Worm (Caenorhabditis elegans): Measurements from ENCODE around the gene F46G11.6.

DNA sequence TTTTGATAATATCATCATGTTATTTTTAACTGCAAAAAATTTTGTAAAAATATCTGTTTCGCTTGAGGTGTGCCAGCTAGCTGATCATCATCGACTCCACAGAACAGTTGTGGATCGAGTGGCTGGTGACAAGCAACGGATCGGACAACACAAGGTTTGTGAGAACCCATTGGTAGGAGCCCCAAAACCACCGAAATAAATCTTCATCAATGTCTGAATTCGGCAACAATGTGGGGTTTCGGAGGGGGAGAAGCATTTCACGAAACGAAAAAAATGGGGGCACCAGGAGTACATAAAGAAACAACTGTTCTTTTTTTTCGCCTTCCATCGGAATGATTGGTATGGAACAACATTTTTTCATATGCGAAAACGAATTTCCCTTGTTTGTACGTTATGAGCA lies 29.1 kb downstream of the F46G11.6 start:
- TF ChIP-seq ZK185.1 (tag; optimal IDR thresholded peaks at IDR 0.05; ENCODE audit: poor library complexity, severe bottlenecking): no peak
- no peak for TF ChIP-seq lin-35 (GFP tag; optimal IDR thresholded peaks at IDR 0.05)
- TF ChIP-seq nhr-90 (tag; optimal IDR thresholded peaks at IDR 0.05): no peak
- no peak for TF ChIP-seq him-1 (tag; optimal IDR thresholded peaks at IDR 0.05)
- no peak for TF ChIP-seq nhr-27 (tag; optimal IDR thresholded peaks at IDR 0.05)
- TF ChIP-seq hmg-1.2 (GFP tag; IDR thresholded peaks at IDR 0.05): no peak
- no peak for TF ChIP-seq madf-10 (tag; optimal IDR thresholded peaks at IDR 0.05)
- TF ChIP-seq C17E4.6 (GFP tag; IDR thresholded peaks at IDR 0.05): no peak
- TF ChIP-seq ztf-3 (GFP tag; optimal IDR thresholded peaks at IDR 0.05): no peak
- TF ChIP-seq Y56A3A.18 (GFP tag; IDR thresholded peaks at IDR 0.05): no peak
- TF ChIP-seq sea-2 (GFP tag; IDR thresholded peaks at IDR 0.05): no peak
- no peak for TF ChIP-seq madf-8 (GFP tag; conservative IDR thresholded peaks at IDR 0.05)
- TF ChIP-seq F23B12.7 (tag; optimal IDR thresholded peaks at IDR 0.05; ENCODE audit: insufficient read depth): no peak
- TF ChIP-seq ztf-6 (GFP tag; IDR thresholded peaks at IDR 0.05): no peak
